Fruit fly (Drosophila melanogaster) whole organism, wandering third instar larva: ENCODE data around the gene aqrs.

Source experiments
- Abd-B ChIP-seq: fragments of >200 bp; optimal IDR thresholded peaks from 2 replicates; lab custom pipeline; 2017; ENCODE audit warnings: missing biosample characterization, missing genetic modification characterization
- Hnf4 ChIP-seq: fragments of 200-800 bp; sonication (Bioruptor generic); optimal IDR thresholded peaks from 2 replicates; lab custom pipeline; 2016; ENCODE audit warnings: missing biosample characterization, mild to moderate bottlenecking, missing genetic modification characterization
- Hr83 ChIP-seq: fragments of 200-300 bp; sonication (Bioruptor generic); optimal IDR thresholded peaks from 2 replicates; lab custom pipeline; 2016; ENCODE audit warnings: missing biosample characterization, mild to moderate bottlenecking, missing genetic modification characterization, moderate library complexity; ENCODE audit not compliant: poor library complexity, severe bottlenecking
- Mio ChIP-seq: sonication (Bioruptor generic); optimal IDR thresholded peaks from 2 replicates; lab custom pipeline; 2016; ENCODE audit warnings: missing biosample characterization, missing genetic modification characterization
- ey ChIP-seq: fragments of 200-800 bp; sonication (Bioruptor generic); optimal IDR thresholded peaks from 2 replicates; lab custom pipeline; 2016; ENCODE audit warnings: missing biosample characterization, missing genetic modification characterization
- fru ChIP-seq: fragments of 200-800 bp; sonication (Bioruptor generic); optimal IDR thresholded peaks from 3 replicates; lab custom pipeline; 2016; ENCODE audit warnings: missing biosample characterization, mild to moderate bottlenecking, missing genetic modification characterization
- h ChIP-seq: fragments of 200-800 bp; sonication (Bioruptor generic); optimal IDR thresholded peaks from 3 replicates; lab custom pipeline; 2016; ENCODE audit warnings: missing biosample characterization, mild to moderate bottlenecking, missing genetic modification characterization
- pan ChIP-seq: fragments of >200 bp; optimal IDR thresholded peaks from 2 replicates; lab custom pipeline; 2017
- psq ChIP-seq: fragments of 200-800 bp; sonication (Bioruptor generic); optimal IDR thresholded peaks from 3 replicates; lab custom pipeline; 2017; ENCODE audit warnings: missing biosample characterization, mild to moderate bottlenecking, missing genetic modification characterization, moderate library complexity
- woc ChIP-seq: sonication (Bioruptor generic); optimal IDR thresholded peaks from 2 replicates; lab custom pipeline; 2016; ENCODE audit warnings: missing biosample characterization, mild to moderate bottlenecking, missing genetic modification characterization

- TF ChIP-seq pan (lab: Kevin White, UChicago): no peak
- no peak for TF ChIP-seq Abd-B (GFP tag; lab: Kevin White, UChicago)
- TF ChIP-seq Hr83 (GFP tag; lab: Kevin White, UChicago): no peak
- TF ChIP-seq psq: no peak
- no peak for TF ChIP-seq h
- TF ChIP-seq woc (GFP tag; lab: Kevin White, UChicago): no peak
- no peak for TF ChIP-seq Mio (GFP tag; lab: Kevin White, UChicago)
- no peak for TF ChIP-seq fru (GFP tag; lab: Kevin White, UChicago)
- TF ChIP-seq ey (GFP tag; lab: Kevin White, UChicago): no peak
- TF ChIP-seq Hnf4: no peak
Observed at dm6 chr3R:28756879-28757278, 1.2 kb downstream of the aqrs start, which contains the start of gene CG9997.
